Worm (Caenorhabditis elegans): ENCODE measurements around the gene gtf-2H5.

ce11 chrIII:558083-558482, 19.3 kb downstream of the gtf-2H5 start:
- TF ChIP-seq ces-1 (GFP tag; optimal IDR thresholded peaks at IDR 0.05), result no peak
- TF ChIP-seq elt-3 (tag; optimal IDR thresholded peaks at IDR 0.05), result no peak
- no peak for TF ChIP-seq lsy-2 (tag; optimal IDR thresholded peaks at IDR 0.05)
- no peak for TF ChIP-seq pqm-1 (tag; optimal IDR thresholded peaks at IDR 0.05)
- no peak for TF ChIP-seq ztf-11 (tag; optimal IDR thresholded peaks at IDR 0.05)
- no peak for TF ChIP-seq lin-13 (GFP tag; optimal IDR thresholded peaks at IDR 0.05)

All from whole organism, L1 larva.